Fruit fly (Drosophila melanogaster) whole organism, embryonic: ENCODE data around the gene CG9676.

Experiments
- Antp ChIP-seq: fragments of 200-800 bp; sonication (Bioruptor generic); optimal IDR thresholded peaks from 3 replicates; lab custom pipeline; 2016; ENCODE audit warnings: missing biosample characterization, missing genetic modification characterization
- Atf3 ChIP-seq: fragments of 200-800 bp; sonication (Bioruptor generic); optimal IDR thresholded peaks from 3 replicates; lab custom pipeline; 2016; ENCODE audit warnings: missing biosample characterization, missing genetic modification characterization
- BtbVII ChIP-seq: fragments of 200-800 bp; sonication (Bioruptor generic); optimal IDR thresholded peaks from 3 replicates; lab custom pipeline; 2017; ENCODE audit warnings: missing biosample characterization, mild to moderate bottlenecking, missing genetic modification characterization
- C15 ChIP-seq: fragments of 200-800 bp; sonication (Bioruptor generic); IDR thresholded peaks from 3 replicates; pipeline ENCODE4 v1.3.6; 2022; ENCODE audit warnings: missing biosample characterization, missing genetic modification characterization
- CG11247 ChIP-seq: fragments of 200-800 bp; sonication (Bioruptor generic); IDR thresholded peaks from 2 replicates; pipeline ENCODE4 v1.3.6; 2022; ENCODE audit warnings: missing biosample characterization, missing genetic modification characterization
- CG11456 ChIP-seq: fragments of 200-800 bp; sonication (Bioruptor generic); IDR thresholded peaks from 3 replicates; pipeline ENCODE4 v1.3.6; 2022; ENCODE audit warnings: missing biosample characterization, missing genetic modification characterization
- CG11560 ChIP-seq: fragments of 200-800 bp; sonication (Bioruptor generic); IDR thresholded peaks from 3 replicates; pipeline ENCODE4 v1.3.6; 2022; ENCODE audit warnings: missing biosample characterization, missing genetic modification characterization
- CG13624 ChIP-seq: fragments of 200-800 bp; sonication (Bioruptor generic); optimal IDR thresholded peaks from 2 replicates; lab custom pipeline; 2016; ENCODE audit warnings: missing biosample characterization, missing genetic modification characterization
- CG14014 ChIP-seq: fragments of 200-800 bp; sonication (Bioruptor generic); IDR thresholded peaks from 2 replicates; pipeline ENCODE4 v1.3.6; 2022; ENCODE audit warnings: missing biosample characterization, missing genetic modification characterization
- CG15011 ChIP-seq: fragments of 200-800 bp; sonication (Bioruptor generic); optimal IDR thresholded peaks from 3 replicates; lab custom pipeline; 2018; ENCODE audit warnings: missing biosample characterization, mild to moderate bottlenecking, missing genetic modification characterization
- CG2712 ChIP-seq: fragments of 200-800 bp; optimal IDR thresholded peaks from 3 replicates; lab custom pipeline; 2019; ENCODE audit warnings: missing biosample characterization, mild to moderate bottlenecking, missing genetic modification characterization, moderate library complexity
- CG3065 ChIP-seq: fragments of 200-800 bp; sonication (Bioruptor generic); optimal IDR thresholded peaks from 2 replicates; lab custom pipeline; 2016; ENCODE audit warnings: missing biosample characterization, missing genetic modification characterization
- CG4360 ChIP-seq: fragments of 200-800 bp; sonication (Bioruptor generic); IDR thresholded peaks from 2 replicates; pipeline ENCODE4 v1.3.6; 2022; ENCODE audit warnings: missing biosample characterization, missing genetic modification characterization
- CG4707 ChIP-seq: fragments of 200-800 bp; sonication (Bioruptor generic); optimal IDR thresholded peaks from 2 replicates; lab custom pipeline; 2018; ENCODE audit warnings: missing biosample characterization, mild to moderate bottlenecking, missing genetic modification characterization, moderate library complexity
- CG6791 ChIP-seq: fragments of 200-800 bp; sonication (Bioruptor generic); IDR thresholded peaks from 3 replicates; pipeline ENCODE4 v1.3.6; 2022; ENCODE audit warnings: missing biosample characterization, missing genetic modification characterization; ENCODE audit not compliant: partially characterized antibody
- CG6813 ChIP-seq: fragments of 200-800 bp; sonication (Bioruptor generic); optimal IDR thresholded peaks from 2 replicates; lab custom pipeline; 2017; ENCODE audit warnings: missing biosample characterization, missing genetic modification characterization, mild to moderate bottlenecking, moderate library complexity, missing genetic modification reagents
- CG7357 ChIP-seq: fragments of 200-800 bp; sonication (Bioruptor generic); IDR thresholded peaks from 3 replicates; pipeline ENCODE4 v1.3.6; 2022; ENCODE audit warnings: missing biosample characterization, missing genetic modification characterization
- CG8290 ChIP-seq, 3 experiments: fragments of 200-800 bp; sonication (Bioruptor generic); optimal IDR thresholded peaks; 2 replicates each; lab custom pipeline; 2016 to 2019; ENCODE audit warnings: missing biosample characterization in 3 of 3, missing genetic modification characterization in 3 of 3, mild to moderate bottlenecking in 2 of 3, moderate library complexity in 1 of 3
- CG8944 ChIP-seq: fragments of 200-800 bp; sonication (Bioruptor generic); optimal IDR thresholded peaks from 3 replicates; lab custom pipeline; 2016; ENCODE audit warnings: missing biosample characterization, missing genetic modification characterization
- Dad ChIP-seq: fragments of 200-800 bp; sonication (Bioruptor generic); optimal IDR thresholded peaks from 3 replicates; lab custom pipeline; 2016; ENCODE audit warnings: missing biosample characterization, missing genetic modification characterization
- Dip3 ChIP-seq: fragments of 200-800 bp; sonication (Bioruptor generic); optimal IDR thresholded peaks from 3 replicates; lab custom pipeline; 2016; ENCODE audit warnings: missing biosample characterization, missing genetic modification characterization
- Dll ChIP-seq: fragments of 200-800 bp; sonication (Bioruptor generic); IDR thresholded peaks from 4 replicates; pipeline ENCODE4 v1.3.6; 2022; ENCODE audit warnings: missing biosample characterization, missing genetic modification characterization; ENCODE audit not compliant: partially characterized antibody
- Drgx ChIP-seq: fragments of 200-800 bp; sonication (Bioruptor generic); IDR thresholded peaks from 2 replicates; pipeline ENCODE4 v1.3.6; 2022; ENCODE audit warnings: missing biosample characterization, missing genetic modification characterization
- E2f1 ChIP-seq: fragments of 200-800 bp; sonication (Bioruptor generic); IDR thresholded peaks from 2 replicates; pipeline ENCODE4 v1.3.6; 2022; ENCODE audit warnings: missing biosample characterization, missing genetic modification characterization
- Hr51 ChIP-seq, 2 experiments: fragments of 200-800 bp; sonication (Bioruptor generic); optimal IDR thresholded peaks; 2 replicates in 1 of 2; 3 replicates in 1 of 2; lab custom pipeline; 2016 to 2018; ENCODE audit warnings: missing biosample characterization in 2 of 2, missing genetic modification characterization in 2 of 2, mild to moderate bottlenecking in 1 of 2, moderate library complexity in 1 of 2
- Med ChIP-seq: fragments of 200-800 bp; sonication (Bioruptor generic); peaks from one replicate; lab custom pipeline; 2016; ENCODE audit warnings: missing biosample characterization, missing genetic modification characterization, mild to moderate bottlenecking, inconsistent platforms, moderate library complexity
- NC2β ChIP-seq: fragments of 200-800 bp; sonication (Bioruptor generic); optimal IDR thresholded peaks from 2 replicates; lab custom pipeline; 2016; ENCODE audit warnings: missing biosample characterization, missing genetic modification characterization
- Nf-YA ChIP-seq: fragments of 200-800 bp; sonication (Bioruptor generic); IDR thresholded peaks from 2 replicates; pipeline ENCODE4 v1.3.6; 2022; ENCODE audit warnings: missing biosample characterization, missing genetic modification characterization
- Optix ChIP-seq: fragments of 200-800 bp; sonication (Bioruptor generic); IDR thresholded peaks from 3 replicates; pipeline ENCODE4 v1.3.6; 2022; ENCODE audit warnings: missing biosample characterization, missing genetic modification characterization
- Side ChIP-seq: fragments of 200-800 bp; sonication (Bioruptor generic); optimal IDR thresholded peaks from 2 replicates; lab custom pipeline; 2016; ENCODE audit warnings: missing biosample characterization, missing genetic modification characterization
- bowl ChIP-seq: fragments of 200-800 bp; sonication (Bioruptor generic); IDR thresholded peaks from 2 replicates; pipeline ENCODE4 v1.3.6; 2022; ENCODE audit warnings: missing biosample characterization, missing genetic modification characterization
- dimm ChIP-seq: fragments of 200-800 bp; sonication (Bioruptor generic); IDR thresholded peaks from 2 replicates; pipeline ENCODE4 v1.3.6; 2022; ENCODE audit warnings: missing biosample characterization, missing genetic modification characterization
- dpn ChIP-seq, 2 experiments: fragments of 200-800 bp; sonication (Bioruptor generic); optimal IDR thresholded peaks; 3 replicates each; lab custom pipeline; 2016; ENCODE audit warnings: missing biosample characterization in 2 of 2, missing genetic modification characterization in 2 of 2
- fd102C ChIP-seq: fragments of 200-800 bp; sonication (Bioruptor generic); optimal IDR thresholded peaks from 2 replicates; lab custom pipeline; 2018; ENCODE audit warnings: missing biosample characterization, mild to moderate bottlenecking, missing genetic modification characterization, moderate library complexity
- her ChIP-seq: fragments of 200-800 bp; sonication (Bioruptor generic); optimal IDR thresholded peaks from 2 replicates; lab custom pipeline; 2016; ENCODE audit warnings: missing biosample characterization, missing genetic modification characterization
- jumu ChIP-seq: fragments of 200-800 bp; sonication (Bioruptor generic); optimal IDR thresholded peaks from 3 replicates; lab custom pipeline; 2016; ENCODE audit warnings: missing biosample characterization, missing genetic modification characterization
- lilli ChIP-seq: fragments of 200-800 bp; sonication (Bioruptor generic); optimal IDR thresholded peaks from 3 replicates; lab custom pipeline; 2016; ENCODE audit warnings: missing biosample characterization, missing genetic modification characterization
- oc ChIP-seq: fragments of 200-800 bp; sonication (Bioruptor generic); optimal IDR thresholded peaks from 2 replicates; lab custom pipeline; 2018; ENCODE audit warnings: missing biosample characterization, mild to moderate bottlenecking, missing genetic modification characterization, moderate library complexity
- pan ChIP-seq, 4 experiments: fragments of >200 bp in 3 of 4; fragments of 200-800 bp in 1 of 4; sonication (Bioruptor generic) in 1 of 4; optimal IDR thresholded peaks in 3 of 4; IDR thresholded peaks in 1 of 4; 2 replicates each; pipeline versions ENCODE4 v1.3.6 to Lab custom; 2017 to 2022; ENCODE audit warnings: missing biosample characterization in 2 of 4, missing genetic modification characterization in 2 of 4, mixed read lengths in 1 of 4
- pho ChIP-seq: fragments of 200-800 bp; sonication (Bioruptor generic); optimal IDR thresholded peaks from 2 replicates; lab custom pipeline; 2016; ENCODE audit warnings: missing biosample characterization, missing genetic modification characterization
- rib ChIP-seq: fragments of 200-800 bp; sonication (Bioruptor generic); IDR thresholded peaks from 2 replicates; pipeline ENCODE4 v1.3.6; 2022; ENCODE audit warnings: missing biosample characterization, missing genetic modification characterization
- sens-2 ChIP-seq: fragments of 200-800 bp; sonication (Bioruptor generic); IDR thresholded peaks from 2 replicates; pipeline ENCODE4 v1.3.6; 2022; ENCODE audit warnings: missing biosample characterization, missing genetic modification characterization
- sim ChIP-seq: fragments of 200-800 bp; sonication (Bioruptor generic); IDR thresholded peaks from 2 replicates; pipeline ENCODE4 v1.3.6; 2022; ENCODE audit warnings: missing biosample characterization, missing genetic modification characterization
- slou ChIP-seq: fragments of 200-800 bp; sonication (Bioruptor generic); optimal IDR thresholded peaks from 3 replicates; lab custom pipeline; 2016; ENCODE audit warnings: missing biosample characterization, missing genetic modification characterization
- stc ChIP-seq: fragments of 200-800 bp; sonication (Bioruptor generic); IDR thresholded peaks from 2 replicates; pipeline ENCODE4 v1.3.6; 2022; ENCODE audit warnings: missing biosample characterization, missing genetic modification characterization
- tio ChIP-seq: fragments of 200-800 bp; sonication (Bioruptor generic); optimal IDR thresholded peaks from 2 replicates; lab custom pipeline; 2017; ENCODE audit warnings: missing biosample characterization, missing genetic modification characterization, inconsistent platforms
- zfh1 ChIP-seq: fragments of 200-800 bp; sonication (Bioruptor generic); IDR thresholded peaks from 3 replicates; pipeline ENCODE4 v1.3.6; 2022; ENCODE audit warnings: missing biosample characterization, missing genetic modification characterization

Gene CG9676

dm6 chrX:16650078-16651063 is 49.6 kb downstream of the CG9676 start (continued):
- peak; percentile 64 for TF ChIP-seq Dip3
- peak; percentile 76 for TF ChIP-seq Dad (GFP tag; lab: Kevin White, UChicago)
- TF ChIP-seq jumu: peak; percentile 80
- peak; percentile 63 for TF ChIP-seq Drgx (GFP tag; lab: Robert Waterston, UW)
- no peak for TF ChIP-seq CG8290 (GFP tag; optimal IDR thresholded peaks at IDR 0.05; lab: Kevin White, UChicago)
- peak in 1 of 2 experiments; percentile 15 for TF ChIP-seq CG8290 (tag; optimal IDR thresholded peaks at IDR 0.05; lab: Kevin White, UChicago)
- peak; percentile 57 for TF ChIP-seq oc (tag; lab: Kevin White, UChicago)
- peak; percentile 55 for TF ChIP-seq Side (GFP tag; lab: Kevin White, UChicago)
- no peak for TF ChIP-seq Atf3
- TF ChIP-seq CG11560 (tag; lab: Robert Waterston, UW): no peak
- no peak for TF ChIP-seq tio (GFP tag; lab: Kevin White, UChicago)
- TF ChIP-seq stc (GFP tag; lab: Robert Waterston, UW): peak; percentile 72
- 0 out of 2 replicates have a peak, but pooled peaks have one; percentile 30 for TF ChIP-seq bowl
- TF ChIP-seq Optix: peak; percentile 86
- TF ChIP-seq rib: 0 out of 2 replicates have a peak, but pooled peaks have one; percentile 22
- no peak for TF ChIP-seq pan (optimal IDR thresholded peaks at IDR 0.05; lab: Kevin White, UChicago)
- peak in 1 of 2 experiments; percentile 83 for TF ChIP-seq pan (GFP tag; optimal IDR thresholded peaks at IDR 0.05 in 1 of 2, IDR thresholded peaks at IDR 0.05 in 1 of 2)
- peak; percentile 15 for TF ChIP-seq CG2712 (tag; lab: Kevin White, UChicago)
- TF ChIP-seq Antp (GFP tag; lab: Kevin White, UChicago): peak; percentile 85
- TF ChIP-seq Dll (GFP tag; lab: Robert Waterston, UW): no peak
- no peak for TF ChIP-seq fd102C (GFP tag; lab: Kevin White, UChicago)
- TF ChIP-seq her (GFP tag; lab: Kevin White, UChicago): no peak
- TF ChIP-seq pho (GFP tag; lab: Kevin White, UChicago): no peak
- peak; percentile 97 for TF ChIP-seq Med (GFP tag; lab: Kevin White, UChicago)
- peak; percentile 43 for TF ChIP-seq slou (GFP tag; lab: Kevin White, UChicago)
- TF ChIP-seq CG6791: 0 out of 3 replicates have a peak, but pooled peaks have one; percentile 34
- TF ChIP-seq C15 (GFP tag; lab: Robert Waterston, UW): no peak
- TF ChIP-seq Hr51 (GFP tag; optimal IDR thresholded peaks at IDR 0.05; lab: Kevin White, UChicago): peak in 1 of 2 experiments; percentile 59
- TF ChIP-seq sens-2: peak; percentile 71
- no peak for TF ChIP-seq CG3065 (GFP tag; lab: Kevin White, UChicago)
- TF ChIP-seq BtbVII (GFP tag; lab: Kevin White, UChicago): peak; percentile 23
- peak; percentile 67; the same call in 2 of the 3 replicates for TF ChIP-seq CG7357 (GFP tag; lab: Robert Waterston, UW)
- peak; percentile 49 for TF ChIP-seq CG13624 (GFP tag; lab: Kevin White, UChicago)
- TF ChIP-seq CG14014 (GFP tag; lab: Robert Waterston, UW): peak; percentile 86
- TF ChIP-seq dimm (GFP tag; lab: Robert Waterston, UW): peak; percentile 56; the same call in 1 of the 2 replicates
- TF ChIP-seq CG4360: no peak
- peak; percentile 95 for TF ChIP-seq CG4707
- 0 out of 3 replicates have a peak, but pooled peaks have one; percentile 42 for TF ChIP-seq CG11456 (GFP tag; lab: Robert Waterston, UW)
- 0 out of 2 replicates have a peak, but pooled peaks have one; percentile 35 for TF ChIP-seq E2f1 (GFP tag; lab: Robert Waterston, UW)
- peak; percentile 84 for TF ChIP-seq zfh1
- TF ChIP-seq CG11247 (GFP tag; lab: Robert Waterston, UW): no peak
- TF ChIP-seq CG6813 (GFP tag; lab: Kevin White, UChicago): peak; percentile 32
- peak; percentile 78 for TF ChIP-seq lilli (GFP tag; lab: Kevin White, UChicago)
- TF ChIP-seq CG8944: no peak
- TF ChIP-seq CG15011: no peak
- peak in 1 of 2 experiments; percentile 81 for TF ChIP-seq dpn (GFP tag; optimal IDR thresholded peaks at IDR 0.05; lab: Kevin White, UChicago)
- TF ChIP-seq sim (GFP tag; lab: Robert Waterston, UW): 0 out of 2 replicates have a peak, but pooled peaks have one; percentile 14
- TF ChIP-seq NC2β: no peak
- 0 out of 2 replicates have a peak, but pooled peaks have one; percentile 6 for TF ChIP-seq Nf-YA
